Worm (Caenorhabditis elegans): ENCODE measurements around the gene fic-1.

The fic-1 gene

DNA sequence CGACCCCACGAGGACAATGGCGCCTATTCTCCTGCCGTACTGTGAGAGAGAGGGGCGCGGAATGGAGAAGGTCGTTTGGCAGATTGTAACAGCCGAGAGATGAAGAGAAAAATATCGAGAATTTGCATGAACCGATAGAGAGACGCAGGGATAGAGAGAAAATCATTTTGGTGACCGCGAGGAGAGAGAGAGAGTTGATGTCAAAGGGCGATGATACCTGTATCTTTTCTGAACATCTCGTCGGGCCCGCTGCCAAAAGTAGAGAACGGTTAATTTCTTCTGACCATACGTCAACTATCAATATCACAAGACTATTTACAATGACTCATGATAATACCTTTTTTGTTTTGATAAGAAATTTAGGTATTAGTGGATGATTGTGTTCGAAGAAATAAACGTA, 38.7 kb downstream of the fic-1 start (continued):
- TF ChIP-seq nhr-111 (GFP tag; optimal IDR thresholded peaks at IDR 0.05) (no peak), nhr-77 (tag; optimal IDR thresholded peaks at IDR 0.05) (peak; percentile 15), lir-3 (tag; optimal IDR thresholded peaks at IDR 0.05) (no peak), egl-43 (GFP tag; IDR thresholded peaks at IDR 0.05) (no peak), ceh-28 (tag; optimal IDR thresholded peaks at IDR 0.05) (no peak), zip-2 (tag; optimal IDR thresholded peaks at IDR 0.05) (no peak), zfp-2 (tag; optimal IDR thresholded peaks at IDR 0.05) (no peak), ceh-62 (tag; optimal IDR thresholded peaks at IDR 0.05) (no peak), nhr-10 (tag; optimal IDR thresholded peaks at IDR 0.05) (no peak), zip-11 (GFP tag; IDR thresholded peaks at IDR 0.05) (no peak), ama-1 (optimal IDR thresholded peaks at IDR 0.05) (no peak), Y5F2A.4 (GFP tag; optimal IDR thresholded peaks at IDR 0.05) (no peak), nhr-11 (tag; optimal IDR thresholded peaks at IDR 0.05) (no peak), F37D6.2 (tag; optimal IDR thresholded peaks at IDR 0.05) (no peak), attf-4 (tag; optimal IDR thresholded peaks at IDR 0.05) (no peak), Y75B8A.6 (GFP tag; IDR thresholded peaks at IDR 0.05) (no peak), F44E2.7 (GFP tag; IDR thresholded peaks at IDR 0.05) (no peak), ceh-32 (tag; optimal IDR thresholded peaks at IDR 0.05; ENCODE audit: poor library complexity) (no peak), daf-12 (tag; optimal IDR thresholded peaks at IDR 0.05) (no peak), snpc-1.2 (GFP tag; IDR thresholded peaks at IDR 0.05) (no peak), lin-38 (GFP tag; IDR thresholded peaks at IDR 0.05) (no peak), daf-16 (GFP tag; optimal IDR thresholded peaks at IDR 0.05) (no peak), daf-16 (tag; optimal IDR thresholded peaks at IDR 0.05) (no peak), mxl-2 (GFP tag; conservative IDR thresholded peaks at IDR 0.05) (no peak), madf-5 (GFP tag; IDR thresholded peaks at IDR 0.05) (no peak), madf-9 (GFP tag; conservative IDR thresholded peaks at IDR 0.05) (no peak), tag-97 (GFP tag; IDR thresholded peaks at IDR 0.05) (no peak), mes-2 (tag; optimal IDR thresholded peaks at IDR 0.05; ENCODE audit: poor library complexity, severe bottlenecking) (peak; percentile 52), Y48G9A.11 (GFP tag; IDR thresholded peaks at IDR 0.05) (no peak), mdl-1 (tag; optimal IDR thresholded peaks at IDR 0.05) (peak in 1 of 2 experiments; percentile 46), T20F7.1 (GFP tag; optimal IDR thresholded peaks at IDR 0.05) (no peak), duxl-1 (tag; optimal IDR thresholded peaks at IDR 0.05; ENCODE audit: poor library complexity) (no peak), arid-1 (GFP tag; conservative IDR thresholded peaks at IDR 0.05) (no peak), rbr-2 (tag; optimal IDR thresholded peaks at IDR 0.05) (no peak), R02D3.7 (tag; optimal IDR thresholded peaks at IDR 0.05) (no peak), dve-1 (tag; optimal IDR thresholded peaks at IDR 0.05; ENCODE audit: insufficient read depth) (peak; percentile 22), hif-1 (tag; optimal IDR thresholded peaks at IDR 0.05) (no peak), ceh-20 (GFP tag; IDR thresholded peaks at IDR 0.05) (peak; percentile 36; the same call in 1 of the 2 replicates), lin-1 (GFP tag; IDR thresholded peaks at IDR 0.05) (no peak), unc-62 (GFP tag; optimal IDR thresholded peaks at IDR 0.05 in 1 of 2) (no peak), unc-62 (tag; optimal IDR thresholded peaks at IDR 0.05) (no peak), F49E8.2 (tag; optimal IDR thresholded peaks at IDR 0.05; ENCODE audit: borderline replicate concordance) (no peak), nhr-48 (tag; optimal IDR thresholded peaks at IDR 0.05) (no peak), lim-7 (GFP tag; IDR thresholded peaks at IDR 0.05) (no peak), lsy-2 (tag; optimal IDR thresholded peaks at IDR 0.05) (peak in 1 of 2 experiments; percentile 48), ctbp-1 (GFP tag; IDR thresholded peaks at IDR 0.05) (no peak), lin-13 (GFP tag; optimal IDR thresholded peaks at IDR 0.05) (no peak), mdt-29 (GFP tag; IDR thresholded peaks at IDR 0.05) (no peak), nhr-102 (tag; optimal IDR thresholded peaks at IDR 0.05) (no peak), F26F4.8 (GFP tag; conservative IDR thresholded peaks at IDR 0.05) (no peak), gei-8 (GFP tag; optimal IDR thresholded peaks at IDR 0.05) (no peak), unc-39 (tag; optimal IDR thresholded peaks at IDR 0.05) (no peak)

Measured in whole organism, L4 larva.